Worm (Caenorhabditis elegans) whole organism, L4 larva: Measurements from ENCODE around the gene F37C12.14.

Experiments used
- D1046.2 ChIP-seq: fragments of 200-800 bp; sonication (Bioruptor generic); IDR thresholded peaks from 2 replicates; pipeline ENCODE4 v1.3.6; 2022; ENCODE audit warnings: missing genetic modification characterization, missing compliant biosample characterization
- F10B5.3 ChIP-seq: sonication (generic microtip); optimal IDR thresholded peaks from 2 replicates; lab custom pipeline; 2016; ENCODE audit warnings: mild to moderate bottlenecking, missing genetic modification characterization, missing compliant biosample characterization
- F26F4.8 ChIP-seq: fragments of 200-800 bp; sonication (Bioruptor generic); conservative IDR thresholded peaks from 2 replicates; pipeline ENCODE4 v1.3.6; 2022; ENCODE audit warnings: missing genetic modification characterization, missing compliant biosample characterization
- F37D6.2 ChIP-seq: sonication (generic microtip); optimal IDR thresholded peaks from 2 replicates; lab custom pipeline; 2016; ENCODE audit warnings: mild to moderate bottlenecking, missing genetic modification characterization, missing compliant biosample characterization
- T20F7.1 ChIP-seq: fragments of 200-800 bp; sonication (Bioruptor generic); optimal IDR thresholded peaks from 2 replicates; lab custom pipeline; 2018; ENCODE audit warnings: mild to moderate bottlenecking, missing genetic modification characterization, missing compliant biosample characterization
- T26A8.4 ChIP-seq: fragments of 200-800 bp; sonication (Bioruptor generic); IDR thresholded peaks from 2 replicates; pipeline ENCODE4 v1.3.6; 2022; ENCODE audit warnings: missing genetic modification characterization, missing compliant biosample characterization
- Y105C5A.15 ChIP-seq: fragments of 200-800 bp; sonication (Bioruptor generic); IDR thresholded peaks from 2 replicates; pipeline ENCODE4 v1.3.6; 2022; ENCODE audit warnings: missing genetic modification characterization, missing compliant biosample characterization
- Y5F2A.4 ChIP-seq: fragments of 200-800 bp; sonication (Bioruptor generic); optimal IDR thresholded peaks from 2 replicates; lab custom pipeline; 2018; ENCODE audit warnings: mild to moderate bottlenecking, missing genetic modification characterization, missing compliant biosample characterization
- Y75B8A.6 ChIP-seq: fragments of 200-800 bp; sonication (Bioruptor generic); IDR thresholded peaks from 2 replicates; pipeline ENCODE4 v1.3.6; 2022; ENCODE audit warnings: missing genetic modification reagents, missing genetic modification characterization, missing compliant biosample characterization
- ZK337.2 ChIP-seq: fragments of 200-800 bp; sonication (Bioruptor generic); IDR thresholded peaks from 2 replicates; pipeline ENCODE4 v1.3.6; 2022; ENCODE audit warnings: missing genetic modification reagents, missing genetic modification characterization, missing compliant biosample characterization
- ama-1 ChIP-seq: fragments of 150-350 bp; optimal IDR thresholded peaks from 2 replicates; lab custom pipeline; 2014; ENCODE audit warnings: inconsistent platforms, mixed read lengths
- ceh-20 ChIP-seq: fragments of 200-800 bp; sonication (Bioruptor generic); IDR thresholded peaks from 2 replicates; pipeline ENCODE4 v1.3.6; 2022; ENCODE audit warnings: missing genetic modification reagents, missing genetic modification characterization, missing compliant biosample characterization
- ceh-28 ChIP-seq: fragments of 150-350 bp; optimal IDR thresholded peaks from 2 replicates; lab custom pipeline; 2014; ENCODE audit warnings: missing biosample characterization, missing genetic modification reagents, missing genetic modification characterization
- cey-2 ChIP-seq: sonication (generic microtip); optimal IDR thresholded peaks from 3 replicates; lab custom pipeline; 2017; ENCODE audit warnings: missing genetic modification characterization, mild to moderate bottlenecking, missing compliant biosample characterization, antibody characterized with exemption, borderline replicate concordance; ENCODE audit not compliant: insufficient read depth
- dmd-6 ChIP-seq: fragments of 200-800 bp; sonication (Bioruptor generic); IDR thresholded peaks from 2 replicates; pipeline ENCODE4 v1.3.6; 2022; ENCODE audit warnings: missing genetic modification reagents, missing genetic modification characterization, missing compliant biosample characterization
- duxl-1 ChIP-seq: sonication (generic microtip); optimal IDR thresholded peaks from 2 replicates; lab custom pipeline; 2016; ENCODE audit warnings: mild to moderate bottlenecking, missing genetic modification characterization, moderate library complexity, missing compliant biosample characterization; ENCODE audit not compliant: poor library complexity
- dve-1 ChIP-seq: sonication (generic microtip); optimal IDR thresholded peaks from 2 replicates; lab custom pipeline; 2017; ENCODE audit warnings: antibody characterized with exemption, mild to moderate bottlenecking, missing genetic modification characterization, missing compliant biosample characterization; ENCODE audit not compliant: insufficient read depth
- hif-1 ChIP-seq, 2 experiments: sonication (generic microtip); optimal IDR thresholded peaks; 2 replicates each; lab custom pipeline; 2016 to 2017; ENCODE audit warnings: missing compliant biosample characterization in 2 of 2, missing genetic modification characterization in 2 of 2, missing genetic modification reagents in 2 of 2, missing genotype in 2 of 2, mild to moderate bottlenecking in 1 of 2
- hlh-30 ChIP-seq: sonication (generic microtip); optimal IDR thresholded peaks from 2 replicates; lab custom pipeline; 2017; ENCODE audit warnings: antibody characterized with exemption, mild to moderate bottlenecking, missing genetic modification characterization, missing compliant biosample characterization; ENCODE audit not compliant: insufficient read depth
- hmg-1.1 ChIP-seq: fragments of 200-800 bp; sonication (Bioruptor generic); IDR thresholded peaks from 2 replicates; pipeline ENCODE4 v1.3.6; 2022; ENCODE audit warnings: missing genetic modification reagents, missing genetic modification characterization, missing compliant biosample characterization
- jun-1 ChIP-seq: fragments of 150-350 bp; optimal IDR thresholded peaks from 2 replicates; lab custom pipeline; 2014; ENCODE audit warnings: missing biosample characterization, missing genetic modification reagents, missing genetic modification characterization
- lin-13 ChIP-seq: fragments of 150-350 bp; optimal IDR thresholded peaks from 2 replicates; lab custom pipeline; 2014; ENCODE audit warnings: missing biosample characterization, missing genetic modification reagents, missing genetic modification characterization
- lin-15B ChIP-seq: fragments of 150-350 bp; sonication (generic microtip); optimal IDR thresholded peaks from 3 replicates; lab custom pipeline; 2014; ENCODE audit warnings: missing biosample characterization, missing genetic modification characterization
- lin-38 ChIP-seq: fragments of 200-800 bp; sonication (Bioruptor generic); IDR thresholded peaks from 2 replicates; pipeline ENCODE4 v1.3.6; 2022; ENCODE audit warnings: missing genetic modification reagents, missing genetic modification characterization, missing compliant biosample characterization
- lsy-2 ChIP-seq, 2 experiments: fragments of 150-350 bp in 1 of 2; sonication (generic microtip) in 1 of 2; optimal IDR thresholded peaks; 2 replicates each; lab custom pipeline; 2014 to 2017; ENCODE audit warnings: missing biosample characterization in 2 of 2, missing genetic modification characterization in 2 of 2
- madf-9 ChIP-seq: fragments of 200-800 bp; sonication (Bioruptor generic); conservative IDR thresholded peaks from 2 replicates; pipeline ENCODE4 v1.3.6; 2022; ENCODE audit warnings: missing genetic modification reagents, missing genetic modification characterization, missing compliant biosample characterization
- mdl-1 ChIP-seq, 2 experiments: fragments of 150-350 bp in 1 of 2; sonication (generic microtip) in 1 of 2; optimal IDR thresholded peaks; 2 replicates each; lab custom pipeline; 2014 to 2017; ENCODE audit warnings: missing biosample characterization in 2 of 2, missing genetic modification characterization in 2 of 2
- mep-1 ChIP-seq: fragments of 150-350 bp; sonication (generic microtip); optimal IDR thresholded peaks from 3 replicates; lab custom pipeline; 2014; ENCODE audit warnings: missing biosample characterization, missing genetic modification characterization
- mes-2 ChIP-seq: sonication (generic microtip); optimal IDR thresholded peaks from 2 replicates; lab custom pipeline; 2016; ENCODE audit warnings: missing genotype, mild to moderate bottlenecking, missing genetic modification characterization, missing compliant biosample characterization; ENCODE audit not compliant: poor library complexity, severe bottlenecking
- nhr-102 ChIP-seq: sonication (generic microtip); optimal IDR thresholded peaks from 2 replicates; lab custom pipeline; 2016; ENCODE audit warnings: mild to moderate bottlenecking, missing genetic modification characterization, moderate library complexity, missing compliant biosample characterization
- nhr-28 ChIP-seq: fragments of 150-350 bp; optimal IDR thresholded peaks from 2 replicates; lab custom pipeline; 2014; ENCODE audit warnings: missing biosample characterization, missing genetic modification characterization
- nhr-48 ChIP-seq: sonication (generic microtip); optimal IDR thresholded peaks from 2 replicates; lab custom pipeline; 2016; ENCODE audit warnings: mild to moderate bottlenecking, missing genetic modification characterization, missing compliant biosample characterization
- nhr-6 ChIP-seq: fragments of 150-350 bp; optimal IDR thresholded peaks from 2 replicates; lab custom pipeline; 2014; ENCODE audit warnings: missing biosample characterization, missing genetic modification characterization
- nhr-76 ChIP-seq: fragments of 150-350 bp; optimal IDR thresholded peaks from 2 replicates; lab custom pipeline; 2014; ENCODE audit warnings: missing biosample characterization, missing genetic modification characterization
- nhr-77 ChIP-seq: fragments of 150-350 bp; optimal IDR thresholded peaks from 2 replicates; lab custom pipeline; 2014; ENCODE audit warnings: missing biosample characterization, missing genetic modification characterization
- pha-4 ChIP-seq, 2 experiments: fragments of 150-350 bp in 1 of 2; fragments of 200-800 bp in 1 of 2; sonication (Bioruptor generic) in 1 of 2; IDR thresholded peaks in 1 of 2; optimal IDR thresholded peaks in 1 of 2; 2 replicates each; pipeline versions ENCODE4 v1.3.6 to Lab custom; 2014 to 2022; ENCODE audit warnings: missing genetic modification characterization in 2 of 2, missing genetic modification reagents in 2 of 2, missing biosample characterization in 1 of 2, missing compliant biosample characterization in 1 of 2
- php-3 ChIP-seq: fragments of 200-800 bp; sonication (Bioruptor generic); IDR thresholded peaks from 2 replicates; pipeline ENCODE4 v1.3.6; 2022; ENCODE audit warnings: missing genetic modification reagents, missing genetic modification characterization, missing compliant biosample characterization
- rbr-2 ChIP-seq: sonication (generic microtip); optimal IDR thresholded peaks from 2 replicates; lab custom pipeline; 2016; ENCODE audit warnings: missing genotype, missing genetic modification characterization, missing compliant biosample characterization
- set-16 ChIP-seq: fragments of 200-800 bp; sonication (Bioruptor generic); IDR thresholded peaks from 2 replicates; pipeline ENCODE4 v1.3.6; 2022; ENCODE audit warnings: missing genetic modification reagents, missing genetic modification characterization, missing compliant biosample characterization
- spr-1 ChIP-seq: sonication (generic microtip); optimal IDR thresholded peaks from 2 replicates; lab custom pipeline; 2016; ENCODE audit warnings: mild to moderate bottlenecking, missing genetic modification characterization, missing compliant biosample characterization
- spr-3 ChIP-seq: fragments of 200-800 bp; sonication (Bioruptor generic); optimal IDR thresholded peaks from 2 replicates; lab custom pipeline; 2018; ENCODE audit warnings: mild to moderate bottlenecking, missing genetic modification characterization, missing compliant biosample characterization
- tra-1 ChIP-seq: fragments of 200-800 bp; sonication (Bioruptor generic); IDR thresholded peaks from 2 replicates; pipeline ENCODE4 v1.3.6; 2022; ENCODE audit warnings: missing genetic modification reagents, missing genetic modification characterization, missing compliant biosample characterization
- unc-130 ChIP-seq: sonication (generic microtip); optimal IDR thresholded peaks from 2 replicates; lab custom pipeline; 2016; ENCODE audit warnings: missing genetic modification reagents, missing genetic modification characterization, missing compliant biosample characterization
- unc-62 ChIP-seq, 3 experiments: fragments of 150-350 bp in 1 of 3; sonication (generic microtip); optimal IDR thresholded peaks in 2 of 3; peaks in 1 of 3; 1 replicate in 1 of 3; 2 replicates in 2 of 3; lab custom pipeline; 2014 to 2017; ENCODE audit warnings: missing biosample characterization in 3 of 3, missing genetic modification characterization in 3 of 3, missing genetic modification reagents in 3 of 3, missing genotype in 1 of 3
- ztf-11 ChIP-seq: fragments of 150-350 bp; optimal IDR thresholded peaks from 2 replicates; lab custom pipeline; 2014; ENCODE audit warnings: missing biosample characterization, missing genetic modification characterization

The F37C12.14 gene

DNA sequence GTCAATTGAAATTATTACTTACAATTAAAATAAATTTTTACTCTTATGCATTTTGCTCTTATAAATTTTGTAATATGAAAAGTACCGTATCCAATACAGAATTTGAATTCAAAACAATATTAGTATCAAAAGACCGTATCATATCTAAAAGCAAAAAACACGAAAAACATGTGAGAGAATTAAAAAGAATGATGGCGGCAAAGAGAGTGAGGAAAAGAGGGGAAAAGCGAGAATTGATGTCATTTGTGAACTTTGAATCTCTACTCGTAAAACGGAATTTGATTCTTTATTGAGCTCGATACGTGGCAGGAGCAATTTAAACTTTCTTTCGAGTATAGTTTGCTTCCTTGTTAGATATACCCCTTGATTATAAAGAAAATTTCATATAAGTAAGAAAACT lies 30.8 kb downstream of the F37C12.14 start (continued):
- TF ChIP-seq T20F7.1 (no peak), nhr-76 (tag; lab: Kevin White, UChicago) (no peak), F37D6.2 (tag; lab: Kevin White, UChicago) (no peak), Y5F2A.4 (GFP tag; lab: Kevin White, UChicago) (no peak)

DNA sequence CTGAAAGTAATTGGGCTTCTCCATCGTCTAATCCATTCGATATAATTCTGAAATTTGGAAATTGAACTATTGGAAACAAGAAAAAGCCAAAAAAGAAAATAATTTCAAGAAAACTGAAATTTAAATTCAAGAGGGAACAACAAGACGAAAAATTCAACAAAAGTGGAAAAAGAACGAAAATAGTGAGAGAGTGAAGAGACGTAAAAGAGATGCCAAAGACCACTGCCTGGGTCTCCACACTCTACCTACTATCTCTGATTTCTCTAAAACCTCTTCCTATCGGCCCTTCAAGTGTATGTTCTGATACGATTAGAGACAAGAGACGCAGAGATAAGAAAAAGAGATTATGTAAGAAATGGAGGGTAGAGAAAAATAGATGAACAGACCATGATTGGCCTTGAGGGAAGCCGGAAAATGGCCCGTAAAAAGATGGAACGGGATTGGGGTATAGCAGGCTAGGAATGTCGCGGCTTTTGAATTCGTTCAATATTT lies 31.6 kb downstream of the F37C12.14 start, which contains the start of gene ogt-1:
ogt-1 (minus strand) TSS at position 51 of the 492 bp plus-strand sequence.
- TF ChIP-seq ZK337.2 (GFP tag; lab: Robert Waterston, UW) (no peak), ztf-11 (tag; lab: Kevin White, UChicago) (no peak), lin-13 (GFP tag; lab: Kevin White, UChicago) (peak; percentile 28), F26F4.8 (GFP tag; lab: Robert Waterston, UW) (no peak), lsy-2 (tag; optimal IDR thresholded peaks at IDR 0.05; lab: Kevin White, UChicago) (peak; percentile 75 to 92), nhr-76 (tag; lab: Kevin White, UChicago) (peak; percentile 25), unc-130 (GFP tag; lab: Kevin White, UChicago) (no peak), nhr-28 (tag; lab: Kevin White, UChicago) (peak; percentile 65), nhr-77 (tag; lab: Kevin White, UChicago) (peak; percentile 17), ceh-20 (peak; percentile 54; the same call in 1 of the 2 replicates), tra-1 (peak; percentile 62; the same call in 1 of the 2 replicates), dmd-6 (peak; percentile 79), F10B5.3 (tag; lab: Kevin White, UChicago) (peak; percentile 32), ama-1 (lab: Kevin White, UChicago) (no peak), F37D6.2 (tag; lab: Kevin White, UChicago) (peak; percentile 40), duxl-1 (peak; percentile 80), lin-38 (GFP tag; lab: Robert Waterston, UW) (peak; percentile 64), php-3 (GFP tag; lab: Robert Waterston, UW) (0 out of 2 replicates have a peak, but pooled peaks have one; percentile 36), T20F7.1 (peak; percentile 74), Y75B8A.6 (GFP tag; lab: Robert Waterston, UW) (no peak), rbr-2 (tag; lab: Kevin White, UChicago) (peak; percentile 85), hmg-1.1 (GFP tag; lab: Robert Waterston, UW) (peak; percentile 82), set-16 (GFP tag; lab: Robert Waterston, UW) (no peak), ceh-28 (tag; lab: Kevin White, UChicago) (peak; percentile 32), hlh-30 (tag; lab: Kevin White, UChicago) (peak; percentile 88), mes-2 (tag; lab: Kevin White, UChicago) (peak; percentile 81), T26A8.4 (peak; percentile 80), spr-1 (tag; lab: Kevin White, UChicago) (peak; percentile 33), pha-4 (GFP tag; IDR thresholded peaks at IDR 0.05; lab: Robert Waterston, UW) (peak; percentile 65; the same call in 1 of the 2 replicates), pha-4 (tag; optimal IDR thresholded peaks at IDR 0.05; lab: Kevin White, UChicago) (peak; percentile 91), Y105C5A.15 (no peak), nhr-102 (peak; percentile 34), mep-1 (tag; lab: Kevin White, UChicago) (peak; percentile 88), mdl-1 (tag; optimal IDR thresholded peaks at IDR 0.05; lab: Kevin White, UChicago) (peak; percentile 87 to 88), cey-2 (tag; lab: Kevin White, UChicago) (peak; percentile 43), hif-1 (tag; optimal IDR thresholded peaks at IDR 0.05; lab: Kevin White, UChicago) (peak in 1 of 2 experiments; percentile 65), jun-1 (peak; percentile 65), nhr-6 (tag; lab: Kevin White, UChicago) (peak; percentile 92), madf-9 (GFP tag; lab: Robert Waterston, UW) (peak; percentile 25; the same call in 1 of the 2 replicates), dve-1 (tag; lab: Kevin White, UChicago) (peak; percentile 89), unc-62 (GFP tag; optimal IDR thresholded peaks at IDR 0.05 in 1 of 2; lab: Kevin White, UChicago) (peak in 1 of 2 experiments; percentile 99), unc-62 (tag; optimal IDR thresholded peaks at IDR 0.05; lab: Kevin White, UChicago) (no peak), D1046.2 (no peak), lin-15B (no peak), nhr-48 (peak; percentile 75), spr-3 (GFP tag; lab: Kevin White, UChicago) (peak; percentile 24)
